Worm (Caenorhabditis elegans): ENCODE data around the gene rbmx-2.

- TF ChIP-seq klf-2 (GFP tag; conservative IDR thresholded peaks at IDR 0.05) (no peak), T22C8.4 (GFP tag; IDR thresholded peaks at IDR 0.05) (no peak), ref-1 (GFP tag; conservative IDR thresholded peaks at IDR 0.05) (no peak), tab-1 (GFP tag; IDR thresholded peaks at IDR 0.05) (no peak), cog-1 (tag; optimal IDR thresholded peaks at IDR 0.05) (no peak), med-1 (GFP tag; optimal IDR thresholded peaks at IDR 0.05; ENCODE audit: insufficient read depth) (no peak), ztf-29 (GFP tag; IDR thresholded peaks at IDR 0.05) (no peak), flt-1 (GFP tag; IDR thresholded peaks at IDR 0.05) (no peak), ztf-23 (GFP tag; IDR thresholded peaks at IDR 0.05) (no peak)
Observed at ce11 chrII:6191293-6191692, 5.5 kb downstream of the rbmx-2 start, which contains the start of gene fkh-8.
